Worm (Caenorhabditis elegans): ENCODE measurements around the gene hse-5.

ce11 chrIII:4372894-4373293, 27.8 kb downstream of the hse-5 start:
- TF ChIP-seq ZK337.2 (GFP tag; IDR thresholded peaks at IDR 0.05) (no peak), tra-1 (GFP tag; IDR thresholded peaks at IDR 0.05) (no peak), egl-27 (tag; optimal IDR thresholded peaks at IDR 0.05) (no peak), fos-1 (tag; optimal IDR thresholded peaks at IDR 0.05) (no peak), nhr-76 (tag; optimal IDR thresholded peaks at IDR 0.05) (no peak), ces-1 (GFP tag; optimal IDR thresholded peaks at IDR 0.05) (no peak), unc-130 (GFP tag; optimal IDR thresholded peaks at IDR 0.05) (no peak), zag-1 (tag; optimal IDR thresholded peaks at IDR 0.05) (no peak), lin-15B (tag; optimal IDR thresholded peaks at IDR 0.05) (no peak)
